Fruit fly (Drosophila melanogaster) whole organism, embryonic: ENCODE results near the gene CG5386.

ENCODE experiments used
- Ada2b ChIP-seq: fragments of 200-800 bp; sonication (Bioruptor generic); IDR thresholded peaks from 2 replicates; pipeline ENCODE4 v1.3.6; 2022; ENCODE audit warnings: missing biosample characterization, missing genetic modification characterization
- B-H1 ChIP-seq: fragments of 200-800 bp; sonication (Bioruptor generic); IDR thresholded peaks from 3 replicates; pipeline ENCODE4 v1.3.6; 2022; ENCODE audit warnings: missing biosample characterization, missing genetic modification characterization
- B-H2 ChIP-seq: fragments of 200-800 bp; sonication (Bioruptor generic); optimal IDR thresholded peaks from 2 replicates; lab custom pipeline; 2018; ENCODE audit warnings: missing biosample characterization, mild to moderate bottlenecking, missing genetic modification characterization
- CG11093 ChIP-seq: fragments of 200-800 bp; sonication (Bioruptor generic); IDR thresholded peaks from 3 replicates; pipeline ENCODE4 v1.3.6; 2022; ENCODE audit warnings: missing biosample characterization, missing genetic modification characterization
- CG12299 ChIP-seq: fragments of 200-800 bp; sonication (Bioruptor generic); optimal IDR thresholded peaks from 2 replicates; lab custom pipeline; 2018; ENCODE audit warnings: missing biosample characterization, mild to moderate bottlenecking, missing genetic modification characterization
- CG12391 ChIP-seq: fragments of 200-800 bp; sonication (Bioruptor generic); optimal IDR thresholded peaks from 3 replicates; lab custom pipeline; 2018; ENCODE audit warnings: missing biosample characterization, mild to moderate bottlenecking, missing genetic modification characterization, moderate library complexity
- CG15073 ChIP-seq: fragments of 200-800 bp; sonication (Bioruptor generic); optimal IDR thresholded peaks from 2 replicates; lab custom pipeline; 2016; ENCODE audit warnings: missing biosample characterization, missing genetic modification characterization
- CG15601 ChIP-seq: fragments of 200-800 bp; sonication (Bioruptor generic); optimal IDR thresholded peaks from 3 replicates; lab custom pipeline; 2019; ENCODE audit warnings: missing biosample characterization, mild to moderate bottlenecking, missing genetic modification characterization, moderate library complexity
- CG18764 ChIP-seq: fragments of 200-800 bp; sonication (Bioruptor generic); optimal IDR thresholded peaks from 3 replicates; lab custom pipeline; 2016; ENCODE audit warnings: missing biosample characterization, missing genetic modification characterization
- CG2116 ChIP-seq: fragments of 200-800 bp; sonication (Bioruptor generic); optimal IDR thresholded peaks from 3 replicates; lab custom pipeline; 2018; ENCODE audit warnings: missing biosample characterization, mild to moderate bottlenecking, missing genetic modification characterization
- CG33213 ChIP-seq: fragments of 200-800 bp; sonication (Bioruptor generic); optimal IDR thresholded peaks from 3 replicates; lab custom pipeline; 2016; ENCODE audit warnings: missing biosample characterization, missing genetic modification characterization
- CG3995 ChIP-seq: fragments of 200-800 bp; sonication (Bioruptor generic); optimal IDR thresholded peaks from 3 replicates; lab custom pipeline; 2016; ENCODE audit warnings: missing biosample characterization, missing genetic modification characterization
- CG43689 ChIP-seq: fragments of 200-800 bp; sonication (Bioruptor generic); IDR thresholded peaks from 2 replicates; pipeline ENCODE4 v1.3.6; 2022; ENCODE audit warnings: missing biosample characterization, missing genetic modification characterization
- CG4617 ChIP-seq: fragments of 200-800 bp; sonication (Bioruptor generic); optimal IDR thresholded peaks from 3 replicates; lab custom pipeline; 2016; ENCODE audit warnings: missing biosample characterization, missing genetic modification characterization, borderline replicate concordance
- CG4854 ChIP-seq: fragments of 200-800 bp; sonication (Bioruptor generic); optimal IDR thresholded peaks from 2 replicates; lab custom pipeline; 2016; ENCODE audit warnings: missing biosample characterization, missing genetic modification characterization, inconsistent platforms
- CG6689 ChIP-seq: fragments of 200-800 bp; sonication (Bioruptor generic); IDR thresholded peaks from 2 replicates; pipeline ENCODE4 v1.3.6; 2022; ENCODE audit warnings: missing biosample characterization, missing genetic modification characterization
- CG6765 ChIP-seq: fragments of 200-800 bp; sonication (Bioruptor generic); optimal IDR thresholded peaks from 3 replicates; lab custom pipeline; 2017; ENCODE audit warnings: missing biosample characterization, mild to moderate bottlenecking, missing genetic modification characterization
- CG7786 ChIP-seq: fragments of 200-800 bp; sonication (Bioruptor generic); optimal IDR thresholded peaks from 2 replicates; lab custom pipeline; 2016; ENCODE audit warnings: missing biosample characterization, missing genetic modification characterization
- CG8089 ChIP-seq: fragments of 200-800 bp; sonication (Bioruptor generic); optimal IDR thresholded peaks from 3 replicates; lab custom pipeline; 2016; ENCODE audit warnings: missing biosample characterization, missing genetic modification characterization
- CG9215 ChIP-seq: fragments of 200-800 bp; sonication (Bioruptor generic); IDR thresholded peaks from 2 replicates; pipeline ENCODE4 v1.3.6; 2022; ENCODE audit warnings: missing biosample characterization, missing genetic modification characterization
- D ChIP-seq, 2 experiments: fragments of 200-800 bp in 1 of 2; fragments of >200 bp in 1 of 2; sonication (Bioruptor generic) in 1 of 2; optimal IDR thresholded peaks; 2 replicates in 1 of 2; 3 replicates in 1 of 2; lab custom pipeline; 2017; ENCODE audit warnings: mild to moderate bottlenecking in 1 of 2, missing biosample characterization in 1 of 2, missing genetic modification characterization in 1 of 2, missing genetic modification reagents in 1 of 2
- Deaf1 ChIP-seq: fragments of 200-800 bp; optimal IDR thresholded peaks from 3 replicates; lab custom pipeline; 2019; ENCODE audit warnings: missing biosample characterization, mild to moderate bottlenecking, missing genetic modification characterization, moderate library complexity
- Dip2 ChIP-seq: fragments of 200-800 bp; sonication (Bioruptor generic); IDR thresholded peaks from 2 replicates; pipeline ENCODE4 v1.3.6; 2022; ENCODE audit warnings: missing biosample characterization, missing genetic modification characterization
- Drgx ChIP-seq: fragments of 200-800 bp; sonication (Bioruptor generic); IDR thresholded peaks from 2 replicates; pipeline ENCODE4 v1.3.6; 2022; ENCODE audit warnings: missing biosample characterization, missing genetic modification characterization
- Fer2 ChIP-seq: fragments of 200-800 bp; sonication (Bioruptor generic); optimal IDR thresholded peaks from 2 replicates; lab custom pipeline; 2018; ENCODE audit warnings: missing biosample characterization, mild to moderate bottlenecking, missing genetic modification characterization, moderate library complexity
- Fer3 ChIP-seq: fragments of 200-800 bp; sonication (Bioruptor generic); optimal IDR thresholded peaks from 2 replicates; lab custom pipeline; 2018; ENCODE audit warnings: missing biosample characterization, mild to moderate bottlenecking, missing genetic modification characterization, moderate library complexity
- Hand ChIP-seq: fragments of 200-800 bp; sonication (Bioruptor generic); optimal IDR thresholded peaks from 2 replicates; lab custom pipeline; 2017; ENCODE audit warnings: mild to moderate bottlenecking, missing biosample characterization, missing genetic modification reagents, missing genetic modification characterization
- Lim3 ChIP-seq: fragments of 200-800 bp; sonication (Bioruptor generic); IDR thresholded peaks from 2 replicates; pipeline ENCODE4 v1.3.6; 2022; ENCODE audit warnings: missing biosample characterization, missing genetic modification characterization
- Mes4 ChIP-seq: fragments of 200-800 bp; sonication (Bioruptor generic); optimal IDR thresholded peaks from 2 replicates; lab custom pipeline; 2016; ENCODE audit warnings: missing biosample characterization, missing genetic modification characterization
- Myb ChIP-seq: fragments of 200-800 bp; sonication (Bioruptor generic); optimal IDR thresholded peaks from 2 replicates; lab custom pipeline; 2016; ENCODE audit warnings: missing biosample characterization, missing genetic modification characterization
- Ptx1 ChIP-seq: fragments of 200-800 bp; sonication (Bioruptor generic); IDR thresholded peaks from 2 replicates; pipeline ENCODE4 v1.3.6; 2022; ENCODE audit warnings: missing biosample characterization, missing genetic modification characterization
- Sox102F ChIP-seq: fragments of 200-800 bp; sonication (Bioruptor generic); optimal IDR thresholded peaks from 2 replicates; lab custom pipeline; 2018; ENCODE audit warnings: missing biosample characterization, mild to moderate bottlenecking, missing genetic modification characterization, moderate library complexity
- Sry-β ChIP-seq: fragments of 200-800 bp; sonication (Bioruptor generic); optimal IDR thresholded peaks from 2 replicates; lab custom pipeline; 2018; ENCODE audit warnings: missing biosample characterization, mild to moderate bottlenecking, missing genetic modification characterization, moderate library complexity
- Vsx1 ChIP-seq: fragments of 200-800 bp; sonication (Bioruptor generic); optimal IDR thresholded peaks from 2 replicates; lab custom pipeline; 2017; ENCODE audit warnings: missing biosample characterization, mild to moderate bottlenecking, missing genetic modification characterization, missing genetic modification reagents
- chn ChIP-seq: fragments of 200-800 bp; sonication (Bioruptor generic); optimal IDR thresholded peaks from 2 replicates; lab custom pipeline; 2016; ENCODE audit warnings: missing biosample characterization, missing genetic modification characterization
- ci ChIP-seq: fragments of 200-800 bp; sonication (Bioruptor generic); IDR thresholded peaks from 3 replicates; pipeline ENCODE4 v1.3.6; 2022; ENCODE audit warnings: missing biosample characterization, missing genetic modification characterization
- dimm ChIP-seq: fragments of 200-800 bp; sonication (Bioruptor generic); IDR thresholded peaks from 2 replicates; pipeline ENCODE4 v1.3.6; 2022; ENCODE audit warnings: missing biosample characterization, missing genetic modification characterization
- gce ChIP-seq: fragments of 200-800 bp; sonication (Bioruptor generic); IDR thresholded peaks from 3 replicates; pipeline ENCODE4 v1.3.6; 2022; ENCODE audit warnings: missing biosample characterization, missing genetic modification characterization
- gro ChIP-seq: fragments of 200-800 bp; sonication (Bioruptor generic); optimal IDR thresholded peaks from 2 replicates; lab custom pipeline; 2016; ENCODE audit warnings: missing biosample characterization, missing genetic modification characterization
- h ChIP-seq: fragments of >200 bp; optimal IDR thresholded peaks from 2 replicates; lab custom pipeline; 2017
- hb ChIP-seq: fragments of 200-800 bp; sonication (Bioruptor generic); IDR thresholded peaks from 3 replicates; pipeline ENCODE4 v1.3.6; 2022; ENCODE audit warnings: missing biosample characterization, missing genetic modification characterization; ENCODE audit not compliant: partially characterized antibody
- insv ChIP-seq, 2 experiments: fragments of 200-800 bp; sonication (Bioruptor generic); optimal IDR thresholded peaks; 3 replicates each; lab custom pipeline; 2016 to 2018; ENCODE audit warnings: missing biosample characterization in 2 of 2, missing genetic modification characterization in 2 of 2
- lbe ChIP-seq: fragments of 200-800 bp; sonication (Bioruptor generic); optimal IDR thresholded peaks from 2 replicates; lab custom pipeline; 2016; ENCODE audit warnings: missing biosample characterization, mild to moderate bottlenecking, missing genetic modification characterization
- pzg ChIP-seq: fragments of 200-800 bp; sonication (Bioruptor generic); optimal IDR thresholded peaks from 3 replicates; lab custom pipeline; 2018; ENCODE audit warnings: missing biosample characterization, mild to moderate bottlenecking, missing genetic modification characterization, moderate library complexity
- row ChIP-seq: fragments of 200-800 bp; sonication (Bioruptor generic); IDR thresholded peaks from 3 replicates; pipeline ENCODE4 v1.3.6; 2022; ENCODE audit warnings: missing biosample characterization, missing genetic modification characterization
- sima ChIP-seq: fragments of 200-800 bp; sonication (Bioruptor generic); optimal IDR thresholded peaks from 2 replicates; lab custom pipeline; 2016; ENCODE audit warnings: missing biosample characterization, missing genetic modification characterization
- sr ChIP-seq: fragments of 200-800 bp; sonication (Bioruptor generic); IDR thresholded peaks from 3 replicates; pipeline ENCODE4 v1.3.6; 2022; ENCODE audit warnings: missing biosample characterization, missing genetic modification characterization
- toy ChIP-seq: fragments of 200-800 bp; sonication (Bioruptor generic); IDR thresholded peaks from 2 replicates; pipeline ENCODE4 v1.3.6; 2022; ENCODE audit warnings: missing biosample characterization, missing genetic modification characterization
- zen2 ChIP-seq: fragments of 200-800 bp; sonication (Bioruptor generic); IDR thresholded peaks from 3 replicates; pipeline ENCODE4 v1.3.6; 2022; ENCODE audit warnings: missing biosample characterization, missing genetic modification characterization; ENCODE audit not compliant: partially characterized antibody

The CG5386 gene

DNA sequence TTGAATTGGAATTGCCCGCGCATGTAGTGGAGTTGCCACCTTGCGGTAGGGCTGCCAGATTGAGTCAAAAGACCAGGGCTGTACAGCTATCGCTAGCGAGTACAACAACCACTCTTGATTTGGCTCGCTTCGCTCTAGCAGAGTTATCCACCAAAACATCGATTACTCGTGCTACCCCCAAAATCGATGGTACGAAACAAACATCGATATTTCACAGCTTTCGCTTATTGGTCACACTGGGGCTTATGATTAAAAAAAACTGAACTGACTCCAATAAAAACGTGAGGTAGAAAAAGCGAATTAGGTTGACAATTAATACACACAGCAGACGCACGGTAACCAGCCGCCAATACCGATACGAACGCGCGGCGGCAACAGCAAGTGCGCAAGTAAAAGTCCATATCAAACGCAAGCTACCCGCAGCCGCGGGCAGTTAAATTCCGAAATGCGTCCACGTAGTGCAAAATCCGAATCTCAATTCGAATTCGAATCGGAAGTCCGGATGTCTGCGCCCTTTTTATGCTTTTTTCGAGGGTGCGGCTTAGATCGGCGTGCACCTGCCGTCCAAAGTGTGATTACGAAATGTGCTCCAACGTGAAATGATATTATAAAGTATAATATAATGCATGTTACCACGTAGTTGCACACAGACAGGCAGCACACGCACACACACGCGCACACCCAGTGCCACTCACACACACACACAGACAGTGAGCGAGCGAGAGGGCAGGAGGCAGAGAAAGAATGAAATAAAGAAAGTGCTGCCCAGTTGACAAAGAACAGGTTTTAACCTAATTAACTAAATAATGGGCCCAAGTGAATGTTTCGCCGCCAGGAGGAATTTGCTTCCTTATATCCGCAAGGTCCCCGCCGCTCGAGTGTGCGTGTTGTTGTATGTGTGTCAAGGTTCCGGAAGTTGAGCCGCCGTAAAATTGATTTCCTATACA, 14.7 kb upstream of the CG5386 start, which contains the start of gene Sar1 (continued):
- TF ChIP-seq Sry-β (GFP tag; lab: Kevin White, UChicago), result no peak
- peak; percentile 44; the same call in 2 of the 3 replicates for TF ChIP-seq row (GFP tag; lab: Robert Waterston, UW)
- peak; percentile 85 for TF ChIP-seq hb
- TF ChIP-seq CG8089, result no peak
- TF ChIP-seq Dip2 (GFP tag; lab: Robert Waterston, UW), result no peak
- no peak for TF ChIP-seq CG9215 (GFP tag; lab: Robert Waterston, UW)
- TF ChIP-seq CG15073 (GFP tag; lab: Kevin White, UChicago), result no peak
- TF ChIP-seq Fer3 (tag; lab: Kevin White, UChicago), result no peak
- no peak for TF ChIP-seq Ada2b
- TF ChIP-seq Fer2, result no peak
- no peak; the same call in 2 of the 3 replicates for TF ChIP-seq CG11093 (GFP tag; lab: Robert Waterston, UW)
- TF ChIP-seq CG2116 (GFP tag; lab: Kevin White, UChicago), result peak; percentile 83
- TF ChIP-seq Ptx1, result no peak
- no peak for TF ChIP-seq sr (GFP tag; lab: Robert Waterston, UW)
- no peak for TF ChIP-seq CG6765 (GFP tag; lab: Kevin White, UChicago)
- no peak for TF ChIP-seq CG6689 (GFP tag; lab: Robert Waterston, UW)
- TF ChIP-seq zen2, result peak; percentile 82
- TF ChIP-seq Sox102F, result no peak
- peak; percentile 100 for TF ChIP-seq pzg
- TF ChIP-seq chn (GFP tag; lab: Kevin White, UChicago), result no peak
- TF ChIP-seq CG4617 (GFP tag; lab: Kevin White, UChicago), result peak; percentile 60
- peak; percentile 40; the same call in 1 of the 3 replicates for TF ChIP-seq ci (GFP tag; lab: Robert Waterston, UW)
- TF ChIP-seq CG3995 (GFP tag; lab: Kevin White, UChicago), result no peak
- TF ChIP-seq insv (GFP tag; optimal IDR thresholded peaks at IDR 0.05; lab: Kevin White, UChicago), result peak in 1 of 2 experiments; percentile 85
- no peak for TF ChIP-seq Lim3 (GFP tag; lab: Robert Waterston, UW)
- TF ChIP-seq CG43689 (GFP tag; lab: Robert Waterston, UW), result no peak
- TF ChIP-seq gce (GFP tag; lab: Robert Waterston, UW), result peak; percentile 23; the same call in 1 of the 3 replicates
- no peak for TF ChIP-seq CG18764
- peak; percentile 26 for TF ChIP-seq Mes4 (GFP tag; lab: Kevin White, UChicago)
- no peak for TF ChIP-seq h
- no peak for TF ChIP-seq CG12299 (tag; lab: Kevin White, UChicago)
- TF ChIP-seq Deaf1 (tag; lab: Kevin White, UChicago), result no peak
- no peak for TF ChIP-seq toy
- TF ChIP-seq gro, result peak; percentile 81
- peak; percentile 91 for TF ChIP-seq CG33213
- peak; percentile 74 for TF ChIP-seq Myb
- TF ChIP-seq CG12391 (tag; lab: Kevin White, UChicago), result peak; percentile 51
- TF ChIP-seq CG7786 (GFP tag; lab: Kevin White, UChicago), result peak; percentile 52
- TF ChIP-seq Hand (GFP tag; lab: Kevin White, UChicago), result no peak
- TF ChIP-seq sima (GFP tag; lab: Kevin White, UChicago), result no peak
- TF ChIP-seq CG15601 (tag; lab: Kevin White, UChicago), result peak; percentile 66
- TF ChIP-seq lbe (GFP tag; lab: Kevin White, UChicago), result no peak
- TF ChIP-seq CG4854 (GFP tag; lab: Kevin White, UChicago), result no peak
- TF ChIP-seq Vsx1 (GFP tag; lab: Kevin White, UChicago), result peak; percentile 24
- TF ChIP-seq B-H2 (GFP tag; lab: Kevin White, UChicago), result peak; percentile 58
- no peak for TF ChIP-seq Drgx (GFP tag; lab: Robert Waterston, UW)
- TF ChIP-seq B-H1 (GFP tag; lab: Robert Waterston, UW), result no peak
- peak; percentile 61 for TF ChIP-seq D (optimal IDR thresholded peaks at IDR 0.05; lab: Kevin White, UChicago)
- TF ChIP-seq D (GFP tag; optimal IDR thresholded peaks at IDR 0.05; lab: Kevin White, UChicago), result no peak
- TF ChIP-seq dimm (GFP tag; lab: Robert Waterston, UW), result no peak
